Worm (Caenorhabditis elegans) whole organism, L3 larva: Measurements from ENCODE around the gene Y17G9B.4.

ENCODE experiments used
- ZK546.5 ChIP-seq: sonication (generic microtip); optimal IDR thresholded peaks from 2 replicates; lab custom pipeline; 2017; ENCODE audit warnings: missing biosample characterization, missing genetic modification characterization
- egl-27 ChIP-seq: sonication (generic microtip); optimal IDR thresholded peaks from 4 replicates; lab custom pipeline; 2017; ENCODE audit warnings: missing biosample characterization, missing genetic modification reagents, missing genetic modification characterization
- elt-1 ChIP-seq: fragments of 150-350 bp; optimal IDR thresholded peaks from 2 replicates; lab custom pipeline; 2014; ENCODE audit warnings: missing biosample characterization, missing genetic modification characterization
- eor-1 ChIP-seq, 2 experiments: fragments of 150-350 bp; optimal IDR thresholded peaks; 2 replicates each; lab custom pipeline; 2014 to 2018; ENCODE audit warnings: missing biosample characterization in 2 of 2, missing genetic modification characterization in 2 of 2
- fkh-2 ChIP-seq: fragments of 150-350 bp; optimal IDR thresholded peaks from 2 replicates; lab custom pipeline; 2014; ENCODE audit warnings: missing biosample characterization, missing genetic modification reagents, missing genetic modification characterization
- fos-1 ChIP-seq: fragments of 150-350 bp; optimal IDR thresholded peaks from 2 replicates; lab custom pipeline; 2014; ENCODE audit warnings: missing biosample characterization, missing genetic modification characterization
- hmg-11 ChIP-seq: sonication (generic microtip); optimal IDR thresholded peaks from 2 replicates; lab custom pipeline; 2016; ENCODE audit warnings: missing genetic modification characterization, missing compliant biosample characterization
- nfya-1 ChIP-seq: sonication (generic microtip); optimal IDR thresholded peaks from 2 replicates; lab custom pipeline; 2017; ENCODE audit warnings: missing genetic modification characterization, mild to moderate bottlenecking, missing compliant biosample characterization, antibody characterized with exemption, moderate library complexity; ENCODE audit not compliant: insufficient read depth
- nhr-25 ChIP-seq: sonication (generic microtip); optimal IDR thresholded peaks from 2 replicates; lab custom pipeline; 2017; ENCODE audit warnings: missing biosample characterization, missing genetic modification characterization
- nhr-76 ChIP-seq: fragments of 150-350 bp; sonication (generic microtip); optimal IDR thresholded peaks from 5 replicates; lab custom pipeline; 2014; ENCODE audit warnings: missing biosample characterization, missing genetic modification characterization
- nhr-77 ChIP-seq: fragments of 150-350 bp; optimal IDR thresholded peaks from 2 replicates; lab custom pipeline; 2014; ENCODE audit warnings: missing biosample characterization, missing genetic modification characterization
- pha-4 ChIP-seq: fragments of 150-350 bp; optimal IDR thresholded peaks from 2 replicates; lab custom pipeline; 2014; ENCODE audit warnings: missing biosample characterization, missing genetic modification reagents, missing genetic modification characterization
- snpc-4 ChIP-seq: fragments of 150-350 bp; optimal IDR thresholded peaks from 2 replicates; lab custom pipeline; 2014; ENCODE audit warnings: missing biosample characterization, missing genetic modification characterization
- unc-62 ChIP-seq: fragments of 150-350 bp; sonication (generic microtip); optimal IDR thresholded peaks from 4 replicates; lab custom pipeline; 2014; ENCODE audit warnings: missing biosample characterization, missing genetic modification reagents, missing genetic modification characterization
- zag-1 ChIP-seq: fragments of 150-350 bp; optimal IDR thresholded peaks from 2 replicates; lab custom pipeline; 2014; ENCODE audit warnings: missing biosample characterization, missing genetic modification characterization

The Y17G9B.4 gene

ce11 chrIV:4799114-4799513, 47.2 kb downstream of the Y17G9B.4 start, which contains the start of gene eor-1 (continued):
- no peak for TF ChIP-seq fkh-2 (tag; lab: Kevin White, UChicago)
- TF ChIP-seq nhr-77 (tag; lab: Kevin White, UChicago) = peak; percentile 11
- no peak for TF ChIP-seq zag-1 (tag; lab: Kevin White, UChicago)
- peak; percentile 19 for TF ChIP-seq nhr-25 (tag; lab: Kevin White, UChicago)
- TF ChIP-seq unc-62 = no peak
- TF ChIP-seq ZK546.5 (tag; lab: Kevin White, UChicago) = no peak
- TF ChIP-seq egl-27 (tag; lab: Kevin White, UChicago) = no peak
- TF ChIP-seq fos-1 (tag; lab: Kevin White, UChicago) = no peak
- no peak for TF ChIP-seq snpc-4 (tag; lab: Kevin White, UChicago)
- no peak for TF ChIP-seq nhr-76 (tag; lab: Kevin White, UChicago)
- peak; percentile 32 for TF ChIP-seq hmg-11 (tag; lab: Kevin White, UChicago)
- TF ChIP-seq pha-4 (tag; lab: Kevin White, UChicago) = no peak

ce11 chrIV:4802494-4802893, 50.6 kb downstream of the Y17G9B.4 start, which contains the start of gene dpf-7:
Gene dpf-7 (minus strand): TSS chrIV:4802594.
- TF ChIP-seq hmg-11 (tag; lab: Kevin White, UChicago) (no peak), nhr-76 (tag; lab: Kevin White, UChicago) (no peak), elt-1 (no peak), nfya-1 (no peak), zag-1 (tag; lab: Kevin White, UChicago) (no peak), pha-4 (tag; lab: Kevin White, UChicago) (no peak), eor-1 (tag; optimal IDR thresholded peaks at IDR 0.05; lab: Kevin White, UChicago) (no peak)
